Fruit fly (Drosophila melanogaster): ENCODE measurements around the gene CG32459.

DNA sequence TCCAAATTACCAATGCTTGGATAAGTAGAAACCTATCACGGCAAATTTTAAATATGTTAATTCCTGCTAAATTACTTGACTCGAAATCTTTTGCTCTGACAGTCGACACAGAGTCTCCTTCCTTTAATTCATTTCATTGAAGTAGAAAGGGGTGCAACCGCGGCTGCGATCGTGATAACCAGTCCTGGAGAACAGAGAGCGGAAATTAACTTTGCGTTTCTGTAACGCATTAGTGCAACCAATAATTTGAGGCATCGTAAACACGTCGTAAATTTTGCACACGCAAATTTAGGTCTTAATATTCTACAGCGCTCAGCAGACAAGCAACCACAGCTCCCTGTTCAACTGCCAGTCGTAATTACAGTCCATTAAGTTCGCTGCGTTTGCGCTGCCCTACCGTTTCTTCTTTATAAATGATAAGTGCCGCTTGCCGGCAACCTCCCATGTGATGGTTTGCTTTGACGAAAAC lies at the start of gene CG32459:
- TF ChIP-seq OdsH (GFP tag; optimal IDR thresholded peaks at IDR 0.05) (no peak), cyc (GFP tag; optimal IDR thresholded peaks at IDR 0.05) (no peak)

Measured in whole organism, prepupa.